Worm (Caenorhabditis elegans) whole organism, young adult: ENCODE results near the gene Y110A2AL.1.

Experiments
- D2030.7 ChIP-seq: fragments of 200-800 bp; sonication (Bioruptor generic); IDR thresholded peaks from 2 replicates; pipeline ENCODE4 v1.3.6; 2022; ENCODE audit warnings: missing genetic modification reagents, missing genetic modification characterization, missing compliant biosample characterization
- ccch-3 ChIP-seq: fragments of 200-800 bp; sonication (Bioruptor generic); optimal IDR thresholded peaks from 2 replicates; lab custom pipeline; 2018; ENCODE audit warnings: mild to moderate bottlenecking, missing genetic modification characterization, missing compliant biosample characterization
- lir-1 ChIP-seq: fragments of 200-800 bp; sonication (Bioruptor generic); conservative IDR thresholded peaks from 2 replicates; pipeline ENCODE4 v1.3.6; 2022; ENCODE audit warnings: missing genetic modification reagents, missing genetic modification characterization, missing compliant biosample characterization
- rec-8 ChIP-seq, 2 experiments: sonication (generic microtip); optimal IDR thresholded peaks; 2 replicates each; lab custom pipeline; 2016; ENCODE audit warnings: mild to moderate bottlenecking in 2 of 2, missing genetic modification characterization in 2 of 2, missing genetic modification reagents in 2 of 2, missing genotype in 2 of 2, missing biosample characterization in 1 of 2, missing compliant biosample characterization in 1 of 2, moderate library complexity in 1 of 2
- ztf-6 ChIP-seq: fragments of 200-800 bp; sonication (Bioruptor generic); IDR thresholded peaks from 2 replicates; pipeline ENCODE4 v1.3.6; 2022; ENCODE audit warnings: missing genetic modification reagents, missing genetic modification characterization, missing compliant biosample characterization

- TF ChIP-seq ztf-6 (GFP tag; lab: Robert Waterston, UW) (no peak), D2030.7 (GFP tag; lab: Robert Waterston, UW) (no peak), rec-8 (tag; optimal IDR thresholded peaks at IDR 0.05; lab: Kevin White, UChicago) (no peak), ccch-3 (GFP tag; lab: Kevin White, UChicago) (no peak), lir-1 (GFP tag; lab: Robert Waterston, UW) (no peak)
Observed at ce11 chrII:2858851-2859250, 16.1 kb upstream of the Y110A2AL.1 start.
